Worm (Caenorhabditis elegans) whole organism, L4 larva: ENCODE results near the gene thoc-5.
A peak's percentile ranks its signal among the peaks of the same experiment; 100 is the strongest.

ENCODE experiments used
- D1046.2 ChIP-seq: fragments of 200-800 bp; sonication (Bioruptor generic); IDR thresholded peaks from 2 replicates; pipeline ENCODE4 v1.3.6; 2022; ENCODE audit warnings: missing genetic modification characterization, missing compliant biosample characterization
- F10B5.3 ChIP-seq: sonication (generic microtip); optimal IDR thresholded peaks from 2 replicates; lab custom pipeline; 2016; ENCODE audit warnings: mild to moderate bottlenecking, missing genetic modification characterization, missing compliant biosample characterization
- F37D6.2 ChIP-seq: sonication (generic microtip); optimal IDR thresholded peaks from 2 replicates; lab custom pipeline; 2016; ENCODE audit warnings: mild to moderate bottlenecking, missing genetic modification characterization, missing compliant biosample characterization
- T20F7.1 ChIP-seq: fragments of 200-800 bp; sonication (Bioruptor generic); optimal IDR thresholded peaks from 2 replicates; lab custom pipeline; 2018; ENCODE audit warnings: mild to moderate bottlenecking, missing genetic modification characterization, missing compliant biosample characterization
- T26A8.4 ChIP-seq: fragments of 200-800 bp; sonication (Bioruptor generic); IDR thresholded peaks from 2 replicates; pipeline ENCODE4 v1.3.6; 2022; ENCODE audit warnings: missing genetic modification characterization, missing compliant biosample characterization
- Y105C5A.15 ChIP-seq: fragments of 200-800 bp; sonication (Bioruptor generic); IDR thresholded peaks from 2 replicates; pipeline ENCODE4 v1.3.6; 2022; ENCODE audit warnings: missing genetic modification characterization, missing compliant biosample characterization
- Y5F2A.4 ChIP-seq: fragments of 200-800 bp; sonication (Bioruptor generic); optimal IDR thresholded peaks from 2 replicates; lab custom pipeline; 2018; ENCODE audit warnings: mild to moderate bottlenecking, missing genetic modification characterization, missing compliant biosample characterization
- aly-2 ChIP-seq: sonication (generic microtip); optimal IDR thresholded peaks from 2 replicates; lab custom pipeline; 2018; ENCODE audit warnings: missing biosample characterization, missing genetic modification characterization
- ama-1 ChIP-seq: fragments of 150-350 bp; optimal IDR thresholded peaks from 2 replicates; lab custom pipeline; 2014; ENCODE audit warnings: inconsistent platforms, mixed read lengths
- arid-1 ChIP-seq: fragments of 200-800 bp; sonication (Bioruptor generic); conservative IDR thresholded peaks from 2 replicates; pipeline ENCODE4 v1.3.6; 2022; ENCODE audit warnings: missing genetic modification reagents, missing genetic modification characterization, missing compliant biosample characterization
- ceh-20 ChIP-seq: fragments of 200-800 bp; sonication (Bioruptor generic); IDR thresholded peaks from 2 replicates; pipeline ENCODE4 v1.3.6; 2022; ENCODE audit warnings: missing genetic modification reagents, missing genetic modification characterization, missing compliant biosample characterization
- ceh-28 ChIP-seq: fragments of 150-350 bp; optimal IDR thresholded peaks from 2 replicates; lab custom pipeline; 2014; ENCODE audit warnings: missing biosample characterization, missing genetic modification reagents, missing genetic modification characterization
- ceh-82 ChIP-seq: sonication (generic microtip); optimal IDR thresholded peaks from 2 replicates; lab custom pipeline; 2017; ENCODE audit warnings: missing biosample characterization, missing genetic modification characterization
- ces-1 ChIP-seq: fragments of 150-350 bp; sonication (generic microtip); optimal IDR thresholded peaks from 4 replicates; lab custom pipeline; 2014; ENCODE audit warnings: missing biosample characterization, missing genetic modification reagents, missing genetic modification characterization
- daf-16 ChIP-seq, 3 experiments: sonication (generic microtip); optimal IDR thresholded peaks; 2 replicates each; lab custom pipeline; 2016 to 2017; ENCODE audit warnings: missing genetic modification characterization in 3 of 3, missing genetic modification reagents in 3 of 3, mild to moderate bottlenecking in 2 of 3, missing compliant biosample characterization in 2 of 3, missing biosample characterization in 1 of 3, moderate library complexity in 1 of 3
- daf-19 ChIP-seq: fragments of 200-800 bp; sonication (Bioruptor generic); conservative IDR thresholded peaks from 2 replicates; pipeline ENCODE4 v1.3.6; 2022; ENCODE audit warnings: missing genetic modification characterization, missing compliant biosample characterization
- duxl-1 ChIP-seq: sonication (generic microtip); optimal IDR thresholded peaks from 2 replicates; lab custom pipeline; 2016; ENCODE audit warnings: mild to moderate bottlenecking, missing genetic modification characterization, moderate library complexity, missing compliant biosample characterization; ENCODE audit not compliant: poor library complexity
- dve-1 ChIP-seq: sonication (generic microtip); optimal IDR thresholded peaks from 2 replicates; lab custom pipeline; 2017; ENCODE audit warnings: antibody characterized with exemption, mild to moderate bottlenecking, missing genetic modification characterization, missing compliant biosample characterization; ENCODE audit not compliant: insufficient read depth
- egl-43 ChIP-seq: fragments of 200-800 bp; sonication (Bioruptor generic); IDR thresholded peaks from 2 replicates; pipeline ENCODE4 v1.3.6; 2022; ENCODE audit warnings: missing genetic modification reagents, missing genetic modification characterization, missing compliant biosample characterization
- hif-1 ChIP-seq, 2 experiments: sonication (generic microtip); optimal IDR thresholded peaks; 2 replicates each; lab custom pipeline; 2016 to 2017; ENCODE audit warnings: missing compliant biosample characterization in 2 of 2, missing genetic modification characterization in 2 of 2, missing genetic modification reagents in 2 of 2, missing genotype in 2 of 2, mild to moderate bottlenecking in 1 of 2
- hmg-1.1 ChIP-seq: fragments of 200-800 bp; sonication (Bioruptor generic); IDR thresholded peaks from 2 replicates; pipeline ENCODE4 v1.3.6; 2022; ENCODE audit warnings: missing genetic modification reagents, missing genetic modification characterization, missing compliant biosample characterization
- lin-1 ChIP-seq: fragments of 200-800 bp; sonication (Bioruptor generic); IDR thresholded peaks from 2 replicates; pipeline ENCODE4 v1.3.6; 2022; ENCODE audit warnings: missing genetic modification reagents, missing genetic modification characterization, missing compliant biosample characterization
- lin-13 ChIP-seq: fragments of 150-350 bp; optimal IDR thresholded peaks from 2 replicates; lab custom pipeline; 2014; ENCODE audit warnings: missing biosample characterization, missing genetic modification reagents, missing genetic modification characterization
- lin-38 ChIP-seq: fragments of 200-800 bp; sonication (Bioruptor generic); IDR thresholded peaks from 2 replicates; pipeline ENCODE4 v1.3.6; 2022; ENCODE audit warnings: missing genetic modification reagents, missing genetic modification characterization, missing compliant biosample characterization
- lir-3 ChIP-seq: sonication (generic microtip); optimal IDR thresholded peaks from 2 replicates; lab custom pipeline; 2016; ENCODE audit warnings: mild to moderate bottlenecking, missing genetic modification characterization, missing compliant biosample characterization
- madf-9 ChIP-seq: fragments of 200-800 bp; sonication (Bioruptor generic); conservative IDR thresholded peaks from 2 replicates; pipeline ENCODE4 v1.3.6; 2022; ENCODE audit warnings: missing genetic modification reagents, missing genetic modification characterization, missing compliant biosample characterization
- mep-1 ChIP-seq: fragments of 150-350 bp; sonication (generic microtip); optimal IDR thresholded peaks from 3 replicates; lab custom pipeline; 2014; ENCODE audit warnings: missing biosample characterization, missing genetic modification characterization
- mes-2 ChIP-seq: sonication (generic microtip); optimal IDR thresholded peaks from 2 replicates; lab custom pipeline; 2016; ENCODE audit warnings: missing genotype, mild to moderate bottlenecking, missing genetic modification characterization, missing compliant biosample characterization; ENCODE audit not compliant: poor library complexity, severe bottlenecking
- mxl-2 ChIP-seq: fragments of 200-800 bp; sonication (Bioruptor generic); conservative IDR thresholded peaks from 2 replicates; pipeline ENCODE4 v1.3.6; 2022; ENCODE audit warnings: missing genetic modification reagents, missing genetic modification characterization, missing compliant biosample characterization
- mxl-3 ChIP-seq: fragments of 200-800 bp; sonication (Bioruptor generic); optimal IDR thresholded peaks from 2 replicates; lab custom pipeline; 2018; ENCODE audit warnings: mild to moderate bottlenecking, missing genetic modification characterization, missing compliant biosample characterization
- nhr-28 ChIP-seq: fragments of 150-350 bp; optimal IDR thresholded peaks from 2 replicates; lab custom pipeline; 2014; ENCODE audit warnings: missing biosample characterization, missing genetic modification characterization
- nhr-41 ChIP-seq: fragments of 200-800 bp; sonication (Bioruptor generic); IDR thresholded peaks from 2 replicates; pipeline ENCODE4 v1.3.6; 2022; ENCODE audit warnings: missing genetic modification reagents, missing genetic modification characterization, missing compliant biosample characterization
- nhr-6 ChIP-seq: fragments of 150-350 bp; optimal IDR thresholded peaks from 2 replicates; lab custom pipeline; 2014; ENCODE audit warnings: missing biosample characterization, missing genetic modification characterization
- nhr-76 ChIP-seq: fragments of 150-350 bp; optimal IDR thresholded peaks from 2 replicates; lab custom pipeline; 2014; ENCODE audit warnings: missing biosample characterization, missing genetic modification characterization
- nhr-77 ChIP-seq: fragments of 150-350 bp; optimal IDR thresholded peaks from 2 replicates; lab custom pipeline; 2014; ENCODE audit warnings: missing biosample characterization, missing genetic modification characterization
- pqm-1 ChIP-seq: sonication (generic microtip); optimal IDR thresholded peaks from 2 replicates; lab custom pipeline; 2017; ENCODE audit warnings: missing biosample characterization, missing genetic modification characterization
- saeg-2 ChIP-seq: fragments of 200-800 bp; sonication (Bioruptor generic); IDR thresholded peaks from 2 replicates; pipeline ENCODE4 v1.3.6; 2022; ENCODE audit warnings: missing genetic modification reagents, missing genetic modification characterization, missing compliant biosample characterization
- sdz-12 ChIP-seq: fragments of 200-800 bp; sonication (Bioruptor generic); optimal IDR thresholded peaks from 2 replicates; lab custom pipeline; 2018; ENCODE audit warnings: mild to moderate bottlenecking, missing genetic modification characterization, missing compliant biosample characterization
- skn-1 ChIP-seq: fragments of 150-350 bp; optimal IDR thresholded peaks from 2 replicates; lab custom pipeline; 2014; ENCODE audit warnings: missing biosample characterization, missing genetic modification characterization
- snpc-1.2 ChIP-seq: fragments of 200-800 bp; sonication (Bioruptor generic); IDR thresholded peaks from 2 replicates; pipeline ENCODE4 v1.3.6; 2022; ENCODE audit warnings: missing genetic modification reagents, missing genetic modification characterization, missing compliant biosample characterization
- snpc-4 ChIP-seq: fragments of 150-350 bp; optimal IDR thresholded peaks from 2 replicates; lab custom pipeline; 2014; ENCODE audit warnings: missing biosample characterization, missing genetic modification characterization
- spr-3 ChIP-seq: fragments of 200-800 bp; sonication (Bioruptor generic); optimal IDR thresholded peaks from 2 replicates; lab custom pipeline; 2018; ENCODE audit warnings: mild to moderate bottlenecking, missing genetic modification characterization, missing compliant biosample characterization
- tag-97 ChIP-seq: fragments of 200-800 bp; sonication (Bioruptor generic); IDR thresholded peaks from 2 replicates; pipeline ENCODE4 v1.3.6; 2022; ENCODE audit warnings: missing genetic modification characterization, missing compliant biosample characterization
- tra-1 ChIP-seq: fragments of 200-800 bp; sonication (Bioruptor generic); IDR thresholded peaks from 2 replicates; pipeline ENCODE4 v1.3.6; 2022; ENCODE audit warnings: missing genetic modification reagents, missing genetic modification characterization, missing compliant biosample characterization
- unc-39 ChIP-seq: sonication (generic microtip); optimal IDR thresholded peaks from 2 replicates; lab custom pipeline; 2017; ENCODE audit warnings: missing biosample characterization, missing genetic modification characterization
- unc-62 ChIP-seq, 3 experiments: fragments of 150-350 bp in 1 of 3; sonication (generic microtip); optimal IDR thresholded peaks in 2 of 3; peaks in 1 of 3; 1 replicate in 1 of 3; 2 replicates in 2 of 3; lab custom pipeline; 2014 to 2017; ENCODE audit warnings: missing biosample characterization in 3 of 3, missing genetic modification characterization in 3 of 3, missing genetic modification reagents in 3 of 3, missing genotype in 1 of 3
- vab-7 ChIP-seq: fragments of 200-800 bp; sonication (Bioruptor generic); IDR thresholded peaks from 2 replicates; pipeline ENCODE4 v1.3.6; 2022; ENCODE audit warnings: missing genetic modification reagents, missing genetic modification characterization, missing compliant biosample characterization
- zag-1 ChIP-seq: fragments of 150-350 bp; optimal IDR thresholded peaks from 2 replicates; lab custom pipeline; 2014; ENCODE audit warnings: missing biosample characterization, missing genetic modification characterization
- zip-11 ChIP-seq: fragments of 200-800 bp; sonication (Bioruptor generic); IDR thresholded peaks from 2 replicates; pipeline ENCODE4 v1.3.6; 2022; ENCODE audit warnings: missing genetic modification characterization, missing compliant biosample characterization
- zip-2 ChIP-seq: fragments of 150-350 bp; optimal IDR thresholded peaks from 2 replicates; lab custom pipeline; 2014; ENCODE audit warnings: missing biosample characterization, missing genetic modification characterization

Gene thoc-5

ce11 chrIII:5349250-5349649 is at the start of gene thoc-5:
TSS of gene thoc-5 (minus strand) at chrIII:5349401.
- peak; percentile 34 for TF ChIP-seq lin-13 (GFP tag; lab: Kevin White, UChicago)
- no peak for TF ChIP-seq zag-1 (tag; lab: Kevin White, UChicago)
- TF ChIP-seq lir-3 (tag; lab: Kevin White, UChicago), result no peak
- TF ChIP-seq saeg-2 (GFP tag; lab: Robert Waterston, UW), result no peak
- no peak for TF ChIP-seq lin-1 (GFP tag; lab: Robert Waterston, UW)
- TF ChIP-seq duxl-1 (tag; lab: Kevin White, UChicago), result peak; percentile 65
- TF ChIP-seq hmg-1.1 (GFP tag; lab: Robert Waterston, UW), result 0 out of 2 replicates have a peak, but pooled peaks have one; percentile 37
- no peak for TF ChIP-seq Y105C5A.15
- no peak for TF ChIP-seq unc-39 (tag; lab: Kevin White, UChicago)
- peak; percentile 80 for TF ChIP-seq madf-9 (GFP tag; lab: Robert Waterston, UW)
- TF ChIP-seq vab-7, result peak; percentile 50; the same call in 1 of the 2 replicates
- TF ChIP-seq hif-1 (tag; optimal IDR thresholded peaks at IDR 0.05; lab: Kevin White, UChicago), result peak in 1 of 2 experiments; percentile 94
- no peak for TF ChIP-seq T26A8.4 (GFP tag; lab: Robert Waterston, UW)
- TF ChIP-seq ceh-28, result no peak
- 0 out of 2 replicates have a peak, but pooled peaks have one; percentile 4 for TF ChIP-seq D1046.2 (GFP tag; lab: Robert Waterston, UW)
- TF ChIP-seq nhr-76 (tag; lab: Kevin White, UChicago), result no peak
- no peak for TF ChIP-seq F10B5.3
- TF ChIP-seq zip-11 (GFP tag; lab: Robert Waterston, UW), result no peak
- no peak for TF ChIP-seq nhr-41 (GFP tag; lab: Robert Waterston, UW)
- TF ChIP-seq ceh-82, result no peak
- TF ChIP-seq unc-62 (GFP tag; optimal IDR thresholded peaks at IDR 0.05 in 1 of 2; lab: Kevin White, UChicago), result no peak
- no peak for TF ChIP-seq unc-62 (tag; optimal IDR thresholded peaks at IDR 0.05; lab: Kevin White, UChicago)
- peak; percentile 28 for TF ChIP-seq spr-3 (GFP tag; lab: Kevin White, UChicago)
- no peak for TF ChIP-seq snpc-1.2 (GFP tag; lab: Robert Waterston, UW)
- TF ChIP-seq dve-1 (tag; lab: Kevin White, UChicago), result peak; percentile 60
- peak; percentile 75 for TF ChIP-seq sdz-12 (GFP tag; lab: Kevin White, UChicago)
- peak; percentile 77; the same call in 1 of the 2 replicates for TF ChIP-seq tag-97
- TF ChIP-seq T20F7.1, result peak; percentile 33
- peak; percentile 77 for TF ChIP-seq nhr-6 (tag; lab: Kevin White, UChicago)
- no peak for TF ChIP-seq nhr-77 (tag; lab: Kevin White, UChicago)
- TF ChIP-seq snpc-4 (tag; lab: Kevin White, UChicago), result no peak
- no peak for TF ChIP-seq aly-2 (tag; lab: Kevin White, UChicago)
- TF ChIP-seq daf-16 (GFP tag; optimal IDR thresholded peaks at IDR 0.05; lab: Kevin White, UChicago), result peak in 1 of 2 experiments; percentile 26
- TF ChIP-seq daf-16 (tag; optimal IDR thresholded peaks at IDR 0.05; lab: Kevin White, UChicago), result no peak
- no peak for TF ChIP-seq daf-19 (GFP tag; lab: Robert Waterston, UW)
- TF ChIP-seq skn-1 (tag; lab: Kevin White, UChicago), result no peak
- TF ChIP-seq tra-1, result peak; percentile 72; the same call in 1 of the 2 replicates
- no peak for TF ChIP-seq egl-43 (GFP tag; lab: Robert Waterston, UW)
- TF ChIP-seq arid-1 (GFP tag; lab: Robert Waterston, UW), result peak; percentile 38; the same call in 1 of the 2 replicates
- no peak for TF ChIP-seq zip-2 (tag; lab: Kevin White, UChicago)
- TF ChIP-seq lin-38 (GFP tag; lab: Robert Waterston, UW), result no peak
- TF ChIP-seq ama-1, result no peak
- TF ChIP-seq mxl-2 (GFP tag; lab: Robert Waterston, UW), result no peak
- peak; percentile 75; the same call in 1 of the 2 replicates for TF ChIP-seq ceh-20 (GFP tag; lab: Robert Waterston, UW)
- no peak for TF ChIP-seq mxl-3 (GFP tag; lab: Kevin White, UChicago)
- peak; percentile 53 for TF ChIP-seq mep-1 (tag; lab: Kevin White, UChicago)
- TF ChIP-seq nhr-28 (tag; lab: Kevin White, UChicago), result peak; percentile 34
- TF ChIP-seq pqm-1 (tag; lab: Kevin White, UChicago), result no peak
- TF ChIP-seq Y5F2A.4 (GFP tag; lab: Kevin White, UChicago), result no peak
- no peak for TF ChIP-seq ces-1 (GFP tag; lab: Kevin White, UChicago)
- peak; percentile 35 for TF ChIP-seq F37D6.2
- peak; percentile 100 for TF ChIP-seq mes-2 (tag; lab: Kevin White, UChicago)
